Worm (Caenorhabditis elegans) whole organism, L3 larva: ENCODE measurements around the gene F54D5.15.
A peak's percentile ranks its signal among the peaks of the same experiment; 100 is the strongest.

Source experiments
- R02D3.7 ChIP-seq: fragments of 150-350 bp; optimal IDR thresholded peaks from 2 replicates; lab custom pipeline; 2014; ENCODE audit warnings: missing biosample characterization, missing genetic modification characterization
- aly-2 ChIP-seq: fragments of 150-350 bp; optimal IDR thresholded peaks from 2 replicates; lab custom pipeline; 2014; ENCODE audit warnings: missing biosample characterization, missing genetic modification characterization
- fkh-2 ChIP-seq: fragments of 150-350 bp; optimal IDR thresholded peaks from 2 replicates; lab custom pipeline; 2014; ENCODE audit warnings: missing biosample characterization, missing genetic modification reagents, missing genetic modification characterization
- fos-1 ChIP-seq: fragments of 150-350 bp; optimal IDR thresholded peaks from 2 replicates; lab custom pipeline; 2014; ENCODE audit warnings: missing biosample characterization, missing genetic modification characterization
- lin-15B ChIP-seq: fragments of 150-350 bp; optimal IDR thresholded peaks from 2 replicates; lab custom pipeline; 2014; ENCODE audit warnings: missing biosample characterization, missing genetic modification characterization
- mdl-1 ChIP-seq: fragments of 150-350 bp; optimal IDR thresholded peaks from 2 replicates; lab custom pipeline; 2014; ENCODE audit warnings: missing biosample characterization, missing genetic modification characterization
- nhr-11 ChIP-seq: fragments of 150-350 bp; optimal IDR thresholded peaks from 2 replicates; lab custom pipeline; 2014; ENCODE audit warnings: missing biosample characterization, missing genetic modification characterization
- pha-4 ChIP-seq: fragments of 150-350 bp; optimal IDR thresholded peaks from 2 replicates; lab custom pipeline; 2014; ENCODE audit warnings: missing biosample characterization, missing genetic modification reagents, missing genetic modification characterization
- ztf-4 ChIP-seq: fragments of 150-350 bp; optimal IDR thresholded peaks from 2 replicates; lab custom pipeline; 2014; ENCODE audit warnings: missing biosample characterization, missing genetic modification characterization

ce11 chrII:11595368-11595996 lies 31.5 kb upstream of the F54D5.15 start, which contains the start of gene gfat-1:
- TF ChIP-seq lin-15B (tag; lab: Kevin White, UChicago) (peak; percentile 1), mdl-1 (tag; lab: Kevin White, UChicago) (peak; percentile 45), ztf-4 (tag; lab: Kevin White, UChicago) (no peak), R02D3.7 (no peak), fos-1 (tag; lab: Kevin White, UChicago) (no peak), aly-2 (tag; lab: Kevin White, UChicago) (no peak), pha-4 (tag; lab: Kevin White, UChicago) (no peak), fkh-2 (no peak), nhr-11 (tag; lab: Kevin White, UChicago) (no peak)
